Fruit fly (Drosophila melanogaster) whole organism, adult: ENCODE data around the gene Atg8b.
A peak's percentile ranks its signal among the peaks of the same experiment; 100 is the strongest.

ENCODE experiments used
- CG11617 ChIP-seq: fragments of 200-800 bp; sonication (Bioruptor generic); optimal IDR thresholded peaks from 2 replicates; lab custom pipeline; 2017; ENCODE audit warnings: mild to moderate bottlenecking, missing biosample characterization, missing genetic modification reagents, missing genetic modification characterization
- CG12768 ChIP-seq: fragments of 200-800 bp; sonication (Bioruptor generic); optimal IDR thresholded peaks from 2 replicates; lab custom pipeline; 2017; ENCODE audit warnings: missing biosample characterization, missing genetic modification characterization, mild to moderate bottlenecking, moderate library complexity, missing genetic modification reagents
- CG14711 ChIP-seq: fragments of 200-800 bp; sonication (Bioruptor generic); optimal IDR thresholded peaks from 2 replicates; lab custom pipeline; 2018; ENCODE audit warnings: missing biosample characterization, mild to moderate bottlenecking, missing genetic modification characterization, moderate library complexity
- CG1620 ChIP-seq: fragments of 200-800 bp; sonication (Bioruptor generic); optimal IDR thresholded peaks from 2 replicates; lab custom pipeline; 2016; ENCODE audit warnings: missing biosample characterization, missing genetic modification characterization
- CG33017 ChIP-seq: fragments of 200-800 bp; sonication (Bioruptor generic); optimal IDR thresholded peaks from 2 replicates; lab custom pipeline; 2018; ENCODE audit warnings: missing biosample characterization, mild to moderate bottlenecking, missing genetic modification characterization, moderate library complexity
- CG5204 ChIP-seq: fragments of 200-800 bp; sonication (Bioruptor generic); optimal IDR thresholded peaks from 2 replicates; lab custom pipeline; 2016; ENCODE audit warnings: missing biosample characterization, missing genetic modification characterization
- CG7045 ChIP-seq: fragments of 200-800 bp; sonication (Bioruptor generic); optimal IDR thresholded peaks from 2 replicates; lab custom pipeline; 2017; ENCODE audit warnings: missing biosample characterization, mild to moderate bottlenecking, missing genetic modification characterization
- CG7101 ChIP-seq: fragments of 200-800 bp; sonication (Bioruptor generic); optimal IDR thresholded peaks from 2 replicates; lab custom pipeline; 2018; ENCODE audit warnings: missing biosample characterization, mild to moderate bottlenecking, missing genetic modification characterization, moderate library complexity
- Clk ChIP-seq: fragments of 200-800 bp; sonication (Bioruptor generic); optimal IDR thresholded peaks from 2 replicates; lab custom pipeline; 2017; ENCODE audit warnings: missing biosample characterization, missing genetic modification characterization
- Crg-1 ChIP-seq: fragments of 200-800 bp; sonication (Bioruptor generic); optimal IDR thresholded peaks from 2 replicates; lab custom pipeline; 2016; ENCODE audit warnings: missing biosample characterization, missing genetic modification characterization
- Hr96 ChIP-seq: fragments of 200-800 bp; sonication (Bioruptor generic); optimal IDR thresholded peaks from 2 replicates; lab custom pipeline; 2016; ENCODE audit warnings: missing biosample characterization, missing genetic modification characterization
- Mnt ChIP-seq: fragments of 200-800 bp; sonication (Bioruptor generic); optimal IDR thresholded peaks from 2 replicates; lab custom pipeline; 2016; ENCODE audit warnings: missing biosample characterization, mild to moderate bottlenecking, missing genetic modification characterization
- bab1 ChIP-seq: fragments of 200-800 bp; sonication (Bioruptor generic); optimal IDR thresholded peaks from 3 replicates; lab custom pipeline; 2019; ENCODE audit warnings: missing biosample characterization, mild to moderate bottlenecking, missing genetic modification characterization, moderate library complexity
- cic ChIP-seq: fragments of 200-800 bp; sonication (Bioruptor generic); optimal IDR thresholded peaks from 2 replicates; lab custom pipeline; 2017; ENCODE audit warnings: missing biosample characterization, mild to moderate bottlenecking, missing genetic modification characterization, moderate library complexity
- cnc ChIP-seq, 2 experiments: fragments of >200 bp; optimal IDR thresholded peaks; 2 replicates each; lab custom pipeline; 2017
- kay ChIP-seq: fragments of 200-800 bp; sonication (Bioruptor generic); peaks from one replicate; lab custom pipeline; 2016; ENCODE audit warnings: missing biosample characterization, missing genetic modification characterization, borderline replicate concordance
- ovo ChIP-seq: fragments of 200-800 bp; sonication (Bioruptor generic); optimal IDR thresholded peaks from 2 replicates; lab custom pipeline; 2016; ENCODE audit warnings: missing biosample characterization, missing genetic modification characterization
- pad ChIP-seq: fragments of 200-800 bp; sonication (Bioruptor generic); optimal IDR thresholded peaks from 3 replicates; lab custom pipeline; 2017; ENCODE audit warnings: missing biosample characterization, missing genetic modification characterization, mild to moderate bottlenecking, moderate library complexity, missing genetic modification reagents
- tj ChIP-seq: fragments of 200-800 bp; sonication (Bioruptor generic); optimal IDR thresholded peaks from 3 replicates; lab custom pipeline; 2017; ENCODE audit warnings: missing biosample characterization, mild to moderate bottlenecking, missing genetic modification characterization, moderate library complexity
- toe ChIP-seq: fragments of 200-800 bp; sonication (Bioruptor generic); optimal IDR thresholded peaks from 2 replicates; lab custom pipeline; 2016; ENCODE audit warnings: missing biosample characterization, missing genetic modification characterization

Gene Atg8b

DNA sequence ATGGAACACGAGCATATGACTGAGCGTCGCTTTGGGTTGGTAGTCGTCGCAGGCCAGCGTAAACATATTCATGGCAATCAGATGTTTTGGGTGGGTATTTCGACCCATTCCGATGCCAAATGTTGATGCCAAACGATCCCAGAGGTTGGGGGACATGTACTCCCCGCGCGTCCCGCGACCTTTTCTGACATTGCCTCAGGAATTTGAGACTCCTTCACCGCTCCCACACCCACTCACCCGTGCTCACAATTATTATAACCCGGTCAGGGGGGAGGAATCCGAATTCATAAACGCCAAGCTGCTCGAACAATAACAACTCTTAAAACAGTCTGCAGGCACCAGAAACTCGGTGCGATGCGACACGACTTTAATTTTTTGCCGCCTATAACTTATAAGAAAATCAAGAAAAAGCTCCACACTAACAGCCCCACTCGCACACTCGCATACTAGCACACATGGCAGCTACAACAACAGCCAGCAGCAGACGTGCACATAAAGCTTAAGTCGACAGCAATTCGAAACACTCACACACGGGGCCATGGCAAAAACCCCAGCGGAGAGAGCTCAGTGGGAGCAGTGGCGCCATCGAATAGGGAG is 24.9 kb downstream of the Atg8b start:
- TF ChIP-seq Mnt (GFP tag; lab: Kevin White, UChicago) (peak; percentile 68), bab1 (GFP tag; lab: Kevin White, UChicago) (no peak), toe (GFP tag; lab: Kevin White, UChicago) (no peak), Clk (GFP tag; lab: Kevin White, UChicago) (peak; percentile 86), cnc (optimal IDR thresholded peaks at IDR 0.05; lab: Kevin White, UChicago) (no peak), CG11617 (GFP tag; lab: Kevin White, UChicago) (no peak), CG7101 (tag; lab: Kevin White, UChicago) (no peak), CG12768 (no peak), CG14711 (tag; lab: Kevin White, UChicago) (no peak), CG7045 (GFP tag; lab: Kevin White, UChicago) (no peak)

DNA sequence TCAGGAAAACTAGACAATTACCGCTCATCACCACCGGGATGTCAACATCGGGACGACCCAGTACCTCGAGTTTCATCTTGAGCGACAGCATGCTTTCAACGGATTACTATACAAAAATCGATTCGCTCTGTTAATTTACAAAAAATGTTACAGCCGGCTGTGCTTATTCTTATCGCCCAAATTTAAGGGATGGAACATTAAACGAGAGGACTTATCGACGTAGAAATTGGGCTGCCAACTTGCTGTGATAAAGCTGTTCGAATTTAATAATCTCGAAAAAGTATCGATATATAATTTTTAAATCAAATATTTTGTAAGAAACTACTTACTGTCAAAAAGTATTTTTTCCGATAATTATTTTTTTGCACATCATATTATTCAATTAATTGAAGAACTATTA is 38.0 kb downstream of the Atg8b start, which contains the start of gene CG31249:
Gene CG31249 (minus strand): TSS at position 197 of the 400 bp plus-strand sequence.
- no peak for TF ChIP-seq Hr96 (GFP tag; lab: Kevin White, UChicago)
- peak; percentile 22 for TF ChIP-seq CG7101 (tag; lab: Kevin White, UChicago)
- TF ChIP-seq Clk (GFP tag; lab: Kevin White, UChicago), result no peak
- TF ChIP-seq bab1 (GFP tag; lab: Kevin White, UChicago), result peak; percentile 49
- peak; percentile 16 for TF ChIP-seq Crg-1 (GFP tag; lab: Kevin White, UChicago)
- TF ChIP-seq CG14711 (tag; lab: Kevin White, UChicago), result no peak

DNA sequence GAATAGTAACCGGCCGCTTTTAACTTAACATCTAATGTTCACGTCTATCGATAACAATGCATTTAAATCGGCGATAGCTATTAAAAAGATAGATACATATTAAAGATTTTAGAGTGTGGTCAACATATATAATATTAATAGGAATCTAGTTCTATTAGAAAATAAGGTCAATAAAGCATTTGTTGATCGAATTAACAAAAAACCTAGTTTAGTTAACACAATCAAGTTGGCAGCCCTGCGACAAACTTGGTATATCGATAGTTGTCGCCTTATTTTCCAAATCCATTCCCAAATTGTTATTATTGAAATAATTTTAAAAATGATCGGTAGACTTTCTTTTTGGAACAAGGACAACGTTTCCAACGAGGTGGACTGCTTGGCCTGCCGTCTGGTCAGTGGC is 40.0 kb downstream of the Atg8b start, which contains the start of the genes CG31251 and CG31360:
Gene CG31251 (minus strand): TSS at position 62 of the 400 bp plus-strand sequence.
Gene CG31360 (plus strand): TSS at position 244 of the 400 bp plus-strand sequence.
- TF ChIP-seq CG14711 (tag; lab: Kevin White, UChicago), result peak; percentile 39
- no peak for TF ChIP-seq Hr96 (GFP tag; lab: Kevin White, UChicago)
- no peak for TF ChIP-seq toe (GFP tag; lab: Kevin White, UChicago)
- no peak for TF ChIP-seq cnc (optimal IDR thresholded peaks at IDR 0.05; lab: Kevin White, UChicago)
- no peak for TF ChIP-seq ovo (GFP tag; lab: Kevin White, UChicago)
- TF ChIP-seq kay (GFP tag; lab: Kevin White, UChicago), result no peak
- TF ChIP-seq CG5204 (GFP tag; lab: Kevin White, UChicago), result no peak
- TF ChIP-seq CG11617 (GFP tag; lab: Kevin White, UChicago), result no peak
- no peak for TF ChIP-seq CG12768
- no peak for TF ChIP-seq cic
- TF ChIP-seq bab1 (GFP tag; lab: Kevin White, UChicago), result peak; percentile 4
- no peak for TF ChIP-seq Mnt (GFP tag; lab: Kevin White, UChicago)
- TF ChIP-seq CG7101 (tag; lab: Kevin White, UChicago), result peak; percentile 13
- TF ChIP-seq CG33017 (tag; lab: Kevin White, UChicago), result no peak

DNA sequence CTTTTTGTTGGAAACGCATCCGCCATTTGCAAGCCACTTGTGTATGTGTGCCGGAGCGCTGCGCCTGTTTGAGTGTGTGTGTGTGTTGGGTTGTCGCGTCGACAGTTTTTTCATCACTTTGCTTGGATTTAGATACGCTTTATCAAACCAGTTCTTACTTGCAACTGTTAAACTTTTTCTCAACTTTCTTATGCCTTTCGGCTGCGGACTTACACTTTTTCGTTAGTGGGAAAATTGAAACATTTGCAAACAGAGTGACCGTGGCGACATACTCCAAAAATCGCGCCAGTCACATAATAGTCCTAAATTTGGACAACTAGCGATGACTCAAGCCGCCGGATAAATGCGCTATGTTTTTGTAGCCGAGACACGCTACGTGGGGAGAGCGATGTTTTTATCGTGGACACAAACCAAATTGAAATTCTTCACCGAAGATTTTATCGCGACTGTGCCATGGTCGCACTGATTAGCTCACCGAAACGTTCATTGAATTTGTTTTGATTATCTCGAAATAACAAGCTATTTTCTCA is 42.6 kb downstream of the Atg8b start, which contains the start of the genes alt and CG7655:
Gene alt (minus strand): TSS at position 272 of the 530 bp plus-strand sequence.
Gene CG7655 (plus strand): TSS at position 426 of the 530 bp plus-strand sequence.
- TF ChIP-seq CG7101 (tag; lab: Kevin White, UChicago) (peak; percentile 28), CG5204 (GFP tag; lab: Kevin White, UChicago) (no peak), ovo (GFP tag; lab: Kevin White, UChicago) (no peak), kay (GFP tag; lab: Kevin White, UChicago) (no peak), CG1620 (peak; percentile 10), Clk (GFP tag; lab: Kevin White, UChicago) (no peak), CG11617 (GFP tag; lab: Kevin White, UChicago) (peak; percentile 31), tj (GFP tag; lab: Kevin White, UChicago) (peak; percentile 76), cic (peak; percentile 57), bab1 (GFP tag; lab: Kevin White, UChicago) (peak; percentile 26), Crg-1 (GFP tag; lab: Kevin White, UChicago) (peak; percentile 37), CG14711 (tag; lab: Kevin White, UChicago) (peak; percentile 65), CG7045 (GFP tag; lab: Kevin White, UChicago) (no peak)

DNA sequence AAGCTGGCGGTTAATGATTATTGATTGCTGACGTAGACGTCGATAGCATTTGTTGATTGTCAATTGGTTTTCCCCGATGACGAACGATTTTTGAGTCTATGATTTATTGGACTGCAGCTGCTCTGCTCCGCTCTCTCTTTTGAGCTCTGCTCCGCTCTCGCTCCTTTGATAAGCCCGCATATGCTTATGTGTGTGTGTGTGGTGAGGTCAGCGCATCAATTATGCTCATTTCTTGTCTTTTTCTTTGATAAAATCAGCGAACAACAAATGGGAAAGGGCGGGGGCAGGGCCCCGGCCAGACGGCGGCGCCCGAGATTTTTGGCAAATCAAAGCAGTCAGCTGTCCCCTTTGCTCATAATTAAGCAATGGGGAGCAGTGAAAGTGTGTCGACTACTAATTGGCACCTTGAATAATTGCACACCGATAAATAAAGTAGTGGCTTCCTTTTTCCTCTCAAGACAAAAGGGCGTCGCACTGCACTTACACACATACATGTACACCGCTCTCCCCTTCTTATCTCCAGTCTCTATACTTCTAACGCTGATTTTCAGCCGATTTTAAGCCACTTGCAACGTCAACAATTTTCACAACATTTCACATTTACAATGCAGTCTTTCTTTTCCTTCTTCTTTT is 43.1 kb downstream of the Atg8b start:
- no peak for TF ChIP-seq cic
- TF ChIP-seq CG7045 (GFP tag; lab: Kevin White, UChicago), result no peak
- no peak for TF ChIP-seq Mnt (GFP tag; lab: Kevin White, UChicago)
- no peak for TF ChIP-seq CG5204 (GFP tag; lab: Kevin White, UChicago)

DNA sequence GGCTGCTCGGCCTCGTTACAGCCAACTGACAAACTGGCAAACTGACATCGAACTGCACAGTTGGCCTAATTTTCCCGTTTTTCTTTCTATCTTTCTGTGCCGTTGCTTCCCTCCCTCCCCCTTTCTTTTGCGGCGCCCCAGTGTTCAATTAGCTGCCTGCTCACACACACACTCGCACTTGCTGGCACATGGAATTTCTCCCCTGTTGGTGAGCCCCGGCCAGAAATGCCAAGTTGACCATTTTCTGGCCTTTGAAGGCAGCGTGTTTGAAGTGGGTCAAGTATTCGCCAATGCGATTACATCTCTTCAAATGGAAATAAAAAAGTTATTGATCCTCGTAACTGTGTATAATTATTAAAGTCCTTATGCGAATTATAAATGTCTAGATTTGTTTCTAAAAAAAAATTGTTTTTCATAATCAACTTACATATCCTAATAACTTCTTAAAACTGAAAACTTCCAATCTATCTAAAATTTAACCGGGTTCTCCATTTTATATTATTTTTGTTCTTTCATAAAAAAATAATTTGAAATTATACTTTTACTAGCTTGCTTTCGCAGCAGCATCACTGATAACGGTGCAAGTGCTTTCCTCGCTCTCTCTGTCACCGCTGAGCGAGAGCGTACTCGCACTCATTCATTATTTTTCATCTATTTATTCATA is 44.1 kb downstream of the Atg8b start:
- TF ChIP-seq Crg-1 (GFP tag; lab: Kevin White, UChicago) (peak; percentile 6), ovo (GFP tag; lab: Kevin White, UChicago) (peak; percentile 18), CG5204 (GFP tag; lab: Kevin White, UChicago) (no peak), CG14711 (tag; lab: Kevin White, UChicago) (peak; percentile 11), CG33017 (tag; lab: Kevin White, UChicago) (peak; percentile 43), Mnt (GFP tag; lab: Kevin White, UChicago) (peak; percentile 74), Clk (GFP tag; lab: Kevin White, UChicago) (peak; percentile 35), CG7101 (tag; lab: Kevin White, UChicago) (peak; percentile 24), cnc (optimal IDR thresholded peaks at IDR 0.05; lab: Kevin White, UChicago) (no peak), CG12768 (peak; percentile 18), bab1 (GFP tag; lab: Kevin White, UChicago) (peak; percentile 25), toe (GFP tag; lab: Kevin White, UChicago) (no peak), CG11617 (GFP tag; lab: Kevin White, UChicago) (peak; percentile 72), Hr96 (GFP tag; lab: Kevin White, UChicago) (no peak), kay (GFP tag; lab: Kevin White, UChicago) (peak; percentile 30), pad (GFP tag; lab: Kevin White, UChicago) (peak; percentile 52), tj (GFP tag; lab: Kevin White, UChicago) (peak; percentile 75), CG1620 (peak; percentile 3), cic (no peak), CG7045 (GFP tag; lab: Kevin White, UChicago) (peak; percentile 28)
